Worm (Caenorhabditis elegans) whole organism, L4/young adult: ENCODE results near the gene srh-82.

Experiments
- dao-5 ChIP-seq: sonication (generic microtip); optimal IDR thresholded peaks from 2 replicates; lab custom pipeline; 2016; ENCODE audit warnings: missing genotype, missing genetic modification characterization, moderate library complexity, missing compliant biosample characterization
- him-1 ChIP-seq: sonication (generic microtip); optimal IDR thresholded peaks from 2 replicates; lab custom pipeline; 2016; ENCODE audit warnings: missing genotype, missing genetic modification reagents, missing genetic modification characterization, missing compliant biosample characterization

- TF ChIP-seq dao-5 (tag; lab: Kevin White, UChicago): no peak
- no peak for TF ChIP-seq him-1 (tag; lab: Kevin White, UChicago)
These were observed 44.5 kb downstream of the srh-82 start for ce11 chrV:189436-189835.
